Worm (Caenorhabditis elegans): ENCODE results near the gene T15B12.1.

The T15B12.1 gene

ce11 chrIII:5268486-5268885 is 19.5 kb upstream of the T15B12.1 start:
- no peak for TF ChIP-seq efl-1 (optimal IDR thresholded peaks at IDR 0.05)
- peak in 1 of 2 experiments; percentile 69 for TF ChIP-seq efl-1 (GFP tag; optimal IDR thresholded peaks at IDR 0.05 in 1 of 2)
- TF ChIP-seq egl-27 (tag; optimal IDR thresholded peaks at IDR 0.05), result no peak
- TF ChIP-seq nhr-77 (tag; optimal IDR thresholded peaks at IDR 0.05), result no peak
- TF ChIP-seq nhr-85 (tag), result no peak
- no peak for TF ChIP-seq aly-2 (tag; optimal IDR thresholded peaks at IDR 0.05)
- TF ChIP-seq efl-3 (GFP tag; optimal IDR thresholded peaks at IDR 0.05), result no peak
- TF ChIP-seq fkh-10 (GFP tag; optimal IDR thresholded peaks at IDR 0.05), result no peak
- TF ChIP-seq elt-2 (tag; optimal IDR thresholded peaks at IDR 0.05), result peak; percentile 6
- TF ChIP-seq lin-35 (GFP tag; optimal IDR thresholded peaks at IDR 0.05), result peak in 1 of 2 experiments; percentile 47
- TF ChIP-seq ceh-88 (GFP tag; IDR thresholded peaks at IDR 0.05), result no peak
- no peak for TF ChIP-seq rnt-1 (tag; optimal IDR thresholded peaks at IDR 0.05)
- peak; percentile 8 for TF ChIP-seq lsy-2 (tag; optimal IDR thresholded peaks at IDR 0.05)
- no peak for TF ChIP-seq dsc-1 (tag; optimal IDR thresholded peaks at IDR 0.05)
- no peak for TF ChIP-seq ama-1 (optimal IDR thresholded peaks at IDR 0.05)
- no peak for TF ChIP-seq isw-1 (GFP tag; IDR thresholded peaks at IDR 0.05)
- no peak for TF ChIP-seq blmp-1 (tag; optimal IDR thresholded peaks at IDR 0.05)
- no peak for TF ChIP-seq ceh-8 (GFP tag; optimal IDR thresholded peaks at IDR 0.05)
- no peak for TF ChIP-seq unc-130 (tag; optimal IDR thresholded peaks at IDR 0.05)
- TF ChIP-seq pqm-1 (tag; optimal IDR thresholded peaks at IDR 0.05), result no peak
- TF ChIP-seq snpc-4 (tag; optimal IDR thresholded peaks at IDR 0.05), result no peak
- TF ChIP-seq lin-15B (tag; optimal IDR thresholded peaks at IDR 0.05), result no peak
- no peak for TF ChIP-seq ceh-90 (tag; optimal IDR thresholded peaks at IDR 0.05)
- no peak for TF ChIP-seq lin-14 (GFP tag; optimal IDR thresholded peaks at IDR 0.05)
- TF ChIP-seq mef-2 (tag; optimal IDR thresholded peaks at IDR 0.05), result no peak
- no peak for TF ChIP-seq mep-1 (tag; optimal IDR thresholded peaks at IDR 0.05)
- TF ChIP-seq lin-13 (GFP tag; optimal IDR thresholded peaks at IDR 0.05), result no peak
- TF ChIP-seq dpl-1 (GFP tag; optimal IDR thresholded peaks at IDR 0.05), result no peak
- no peak for TF ChIP-seq nhr-20 (tag; optimal IDR thresholded peaks at IDR 0.05)

DNA sequence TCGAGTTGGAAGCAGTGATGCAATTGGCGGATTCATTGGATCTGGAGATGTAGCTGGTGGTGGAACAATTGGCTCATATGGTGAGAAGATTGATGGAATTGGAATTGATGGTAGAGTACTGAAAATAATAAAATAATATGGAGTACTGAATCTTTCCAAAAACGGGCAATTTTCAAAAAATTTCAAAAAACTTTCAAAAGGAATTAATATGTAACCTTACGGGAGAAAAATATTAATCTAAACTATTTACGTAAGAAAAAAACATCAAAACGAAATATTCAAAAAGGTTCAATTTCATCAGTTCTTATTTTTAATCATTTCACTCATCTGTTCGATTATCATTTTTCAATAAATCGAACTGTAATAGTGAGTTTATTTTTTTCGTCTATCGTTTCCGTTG is 18.2 kb upstream of the T15B12.1 start, which contains the start of gene ZC395.4:
TSS of gene ZC395.4 (plus strand) at position 301 of the 400 bp plus-strand sequence.
- TF ChIP-seq pag-3 (tag; optimal IDR thresholded peaks at IDR 0.05; ENCODE audit: borderline replicate concordance, insufficient read depth) (no peak), zag-1 (tag; optimal IDR thresholded peaks at IDR 0.05) (no peak), snu-23 (GFP tag; optimal IDR thresholded peaks at IDR 0.05) (no peak), rnt-1 (tag; optimal IDR thresholded peaks at IDR 0.05) (no peak), C34B4.2 (tag; optimal IDR thresholded peaks at IDR 0.05) (no peak), tbx-2 (tag; optimal IDR thresholded peaks at IDR 0.05) (no peak)

ce11 chrIII:5273396-5273857 is 14.6 kb upstream of the T15B12.1 start, which contains the start of gene ztf-8:
Gene ztf-8, minus strand, starts transcription at chrIII:5273471.
- TF ChIP-seq ama-1 (optimal IDR thresholded peaks at IDR 0.05) (peak; percentile 87), unc-98 (GFP tag; IDR thresholded peaks at IDR 0.05) (no peak), nhr-90 (tag; optimal IDR thresholded peaks at IDR 0.05; ENCODE audit: poor library complexity) (peak; percentile 5), nhr-12 (tag; optimal IDR thresholded peaks at IDR 0.05) (no peak), aly-2 (tag; optimal IDR thresholded peaks at IDR 0.05) (peak; percentile 51), mep-1 (tag; optimal IDR thresholded peaks at IDR 0.05) (peak; percentile 40), F16B12.6 (tag; optimal IDR thresholded peaks at IDR 0.05) (no peak), swsn-7 (tag; optimal IDR thresholded peaks at IDR 0.05) (peak; percentile 20), nhr-47 (tag; optimal IDR thresholded peaks at IDR 0.05) (no peak), sox-4 (tag; optimal IDR thresholded peaks at IDR 0.05) (no peak), elt-3 (tag; optimal IDR thresholded peaks at IDR 0.05) (no peak), fos-1 (tag; optimal IDR thresholded peaks at IDR 0.05) (no peak), lin-15B (tag; optimal IDR thresholded peaks at IDR 0.05) (no peak), hpl-2 (GFP tag; optimal IDR thresholded peaks at IDR 0.05) (no peak), dsc-1 (tag; optimal IDR thresholded peaks at IDR 0.05) (peak; percentile 23), snu-23 (GFP tag; optimal IDR thresholded peaks at IDR 0.05) (peak; percentile 24), nhr-20 (tag; optimal IDR thresholded peaks at IDR 0.05) (peak; percentile 7), mef-2 (tag; optimal IDR thresholded peaks at IDR 0.05) (no peak), nhr-28 (tag; optimal IDR thresholded peaks at IDR 0.05) (no peak), lin-35 (GFP tag; optimal IDR thresholded peaks at IDR 0.05) (no peak), unc-62 (GFP tag; optimal IDR thresholded peaks at IDR 0.05) (no peak), pag-3 (tag; optimal IDR thresholded peaks at IDR 0.05; ENCODE audit: borderline replicate concordance, insufficient read depth) (no peak), dpl-1 (GFP tag; optimal IDR thresholded peaks at IDR 0.05) (peak in 1 of 3 experiments; percentile 6), nhr-19 (GFP tag; conservative IDR thresholded peaks at IDR 0.05) (0 out of 2 replicates have a peak, but pooled peaks have one; percentile 12), efl-3 (GFP tag; optimal IDR thresholded peaks at IDR 0.05) (no peak), snpc-4 (tag; optimal IDR thresholded peaks at IDR 0.05) (no peak), pqm-1 (tag; optimal IDR thresholded peaks at IDR 0.05) (no peak), zip-4 (GFP tag; optimal IDR thresholded peaks at IDR 0.05) (no peak), nhr-71 (tag; optimal IDR thresholded peaks at IDR 0.05) (peak; percentile 57)
